Worm (Caenorhabditis elegans) whole organism, late embryonic: Measurements from ENCODE around the gene lec-1.

ENCODE experiments used
- C38D4.7 ChIP-seq: fragments of 200-800 bp; sonication (Bioruptor generic); optimal IDR thresholded peaks from 2 replicates; lab custom pipeline; 2018; ENCODE audit warnings: mild to moderate bottlenecking, missing genetic modification characterization, moderate library complexity, missing compliant biosample characterization
- F13H6.1 ChIP-seq: sonication (generic microtip); optimal IDR thresholded peaks from 2 replicates; lab custom pipeline; 2016; ENCODE audit warnings: missing genetic modification characterization, missing compliant biosample characterization
- K09A11.1 ChIP-seq: sonication (generic microtip); optimal IDR thresholded peaks from 2 replicates; lab custom pipeline; 2017; ENCODE audit warnings: antibody characterized with exemption, mild to moderate bottlenecking, missing genetic modification characterization, missing compliant biosample characterization; ENCODE audit not compliant: insufficient read depth
- T23F11.4 ChIP-seq: fragments of 200-800 bp; sonication (Bioruptor generic); optimal IDR thresholded peaks from 2 replicates; lab custom pipeline; 2018; ENCODE audit warnings: mild to moderate bottlenecking, missing genetic modification characterization, missing compliant biosample characterization
- ahr-1 ChIP-seq: sonication (generic microtip); optimal IDR thresholded peaks from 2 replicates; lab custom pipeline; 2016; ENCODE audit warnings: missing genetic modification characterization, missing compliant biosample characterization
- ceh-14 ChIP-seq: sonication (generic microtip); optimal IDR thresholded peaks from 2 replicates; lab custom pipeline; 2016; ENCODE audit warnings: missing genotype, missing genetic modification characterization, missing compliant biosample characterization
- ceh-18 ChIP-seq: sonication (generic microtip); optimal IDR thresholded peaks from 2 replicates; lab custom pipeline; 2016; ENCODE audit warnings: missing genetic modification characterization, missing compliant biosample characterization
- ceh-31 ChIP-seq: sonication (generic microtip); optimal IDR thresholded peaks from 2 replicates; lab custom pipeline; 2016; ENCODE audit warnings: missing genetic modification characterization, missing compliant biosample characterization
- ceh-34 ChIP-seq: sonication (generic microtip); optimal IDR thresholded peaks from 2 replicates; lab custom pipeline; 2016; ENCODE audit warnings: mild to moderate bottlenecking, missing genetic modification characterization, missing compliant biosample characterization
- ceh-6 ChIP-seq: fragments of 200-800 bp; sonication (Bioruptor generic); optimal IDR thresholded peaks from 2 replicates; lab custom pipeline; 2018; ENCODE audit warnings: mild to moderate bottlenecking, missing genetic modification characterization, missing compliant biosample characterization
- che-1 ChIP-seq: sonication (generic microtip); optimal IDR thresholded peaks from 2 replicates; lab custom pipeline; 2016; ENCODE audit warnings: mild to moderate bottlenecking, missing genetic modification characterization, missing compliant biosample characterization
- dmd-4 ChIP-seq: sonication (generic microtip); optimal IDR thresholded peaks from 2 replicates; lab custom pipeline; 2016; ENCODE audit warnings: borderline replicate concordance, missing genetic modification characterization, missing compliant biosample characterization
- dve-1 ChIP-seq: sonication (generic microtip); optimal IDR thresholded peaks from 2 replicates; lab custom pipeline; 2017; ENCODE audit warnings: antibody characterized with exemption, mild to moderate bottlenecking, missing genetic modification characterization, missing compliant biosample characterization
- elt-2 ChIP-seq: sonication (generic microtip); optimal IDR thresholded peaks from 2 replicates; lab custom pipeline; 2016; ENCODE audit warnings: missing genetic modification reagents, missing genetic modification characterization, missing compliant biosample characterization
- elt-4 ChIP-seq: sonication (generic microtip); optimal IDR thresholded peaks from 2 replicates; lab custom pipeline; 2016; ENCODE audit warnings: missing genetic modification characterization, missing compliant biosample characterization
- eyg-1 ChIP-seq: sonication (generic microtip); optimal IDR thresholded peaks from 2 replicates; lab custom pipeline; 2016; ENCODE audit warnings: missing genotype, missing genetic modification characterization, missing compliant biosample characterization
- fkh-6 ChIP-seq: sonication (generic microtip); optimal IDR thresholded peaks from 2 replicates; lab custom pipeline; 2016; ENCODE audit warnings: missing genetic modification characterization, missing compliant biosample characterization
- gmeb-2 ChIP-seq: sonication (generic microtip); optimal IDR thresholded peaks from 2 replicates; lab custom pipeline; 2016; ENCODE audit warnings: missing genetic modification characterization, inconsistent platforms, missing compliant biosample characterization
- hlh-13 ChIP-seq: fragments of 200-800 bp; sonication (Bioruptor generic); optimal IDR thresholded peaks from 2 replicates; lab custom pipeline; 2018; ENCODE audit warnings: mild to moderate bottlenecking, missing genetic modification characterization, missing compliant biosample characterization
- hlh-15 ChIP-seq: sonication (generic microtip); optimal IDR thresholded peaks from 2 replicates; lab custom pipeline; 2016; ENCODE audit warnings: missing genetic modification characterization, missing compliant biosample characterization
- hlh-30 ChIP-seq: sonication (generic microtip); optimal IDR thresholded peaks from 2 replicates; lab custom pipeline; 2017; ENCODE audit warnings: antibody characterized with exemption, missing genetic modification characterization, missing compliant biosample characterization; ENCODE audit not compliant: insufficient read depth
- hlh-6 ChIP-seq: sonication (generic microtip); optimal IDR thresholded peaks from 2 replicates; lab custom pipeline; 2016; ENCODE audit warnings: missing genotype, missing genetic modification characterization, missing compliant biosample characterization
- lin-11 ChIP-seq: fragments of 200-800 bp; sonication (Bioruptor generic); optimal IDR thresholded peaks from 2 replicates; lab custom pipeline; 2018; ENCODE audit warnings: mild to moderate bottlenecking, missing genetic modification characterization, missing compliant biosample characterization
- nfya-1 ChIP-seq: sonication (generic microtip); optimal IDR thresholded peaks from 2 replicates; lab custom pipeline; 2017; ENCODE audit warnings: missing genetic modification characterization, mild to moderate bottlenecking, missing compliant biosample characterization, antibody characterized with exemption, moderate library complexity
- nhr-11 ChIP-seq: fragments of 150-350 bp; optimal IDR thresholded peaks from 2 replicates; lab custom pipeline; 2014; ENCODE audit warnings: missing biosample characterization, missing genetic modification characterization
- odd-2 ChIP-seq: sonication (generic microtip); optimal IDR thresholded peaks from 2 replicates; lab custom pipeline; 2017; ENCODE audit warnings: antibody characterized with exemption, mild to moderate bottlenecking, missing genetic modification characterization, missing compliant biosample characterization
- pag-3 ChIP-seq: sonication (generic microtip); optimal IDR thresholded peaks from 2 replicates; lab custom pipeline; 2016; ENCODE audit warnings: missing compliant biosample characterization, missing genetic modification characterization, borderline replicate concordance
- pat-9 ChIP-seq: fragments of 200-800 bp; sonication (Bioruptor generic); optimal IDR thresholded peaks from 2 replicates; lab custom pipeline; 2018; ENCODE audit warnings: mild to moderate bottlenecking, missing genetic modification characterization, moderate library complexity, missing compliant biosample characterization
- pha-4 ChIP-seq: fragments of 150-350 bp; optimal IDR thresholded peaks from 2 replicates; lab custom pipeline; 2018; ENCODE audit warnings: missing biosample characterization, missing genetic modification reagents, missing genetic modification characterization
- pqm-1 ChIP-seq: sonication (generic microtip); optimal IDR thresholded peaks from 2 replicates; lab custom pipeline; 2016; ENCODE audit warnings: missing genetic modification characterization, missing compliant biosample characterization
- pros-1 ChIP-seq: fragments of 150-350 bp; optimal IDR thresholded peaks from 2 replicates; lab custom pipeline; 2014; ENCODE audit warnings: missing biosample characterization, missing genetic modification reagents, missing genetic modification characterization
- ref-2 ChIP-seq: sonication (generic microtip); optimal IDR thresholded peaks from 2 replicates; lab custom pipeline; 2016; ENCODE audit warnings: missing genetic modification characterization, missing compliant biosample characterization
- rnt-1 ChIP-seq: sonication (generic microtip); optimal IDR thresholded peaks from 2 replicates; lab custom pipeline; 2016; ENCODE audit warnings: missing genetic modification characterization, missing compliant biosample characterization
- sox-4 ChIP-seq: sonication (generic microtip); optimal IDR thresholded peaks from 2 replicates; lab custom pipeline; 2017; ENCODE audit warnings: mild to moderate bottlenecking, missing genetic modification characterization, inconsistent platforms, missing compliant biosample characterization
- tbx-2 ChIP-seq: sonication (generic microtip); optimal IDR thresholded peaks from 2 replicates; lab custom pipeline; 2016; ENCODE audit warnings: missing genetic modification characterization, missing compliant biosample characterization
- ttx-3 ChIP-seq: sonication (generic microtip); optimal IDR thresholded peaks from 2 replicates; lab custom pipeline; 2016; ENCODE audit warnings: missing genetic modification reagents, missing genetic modification characterization, missing compliant biosample characterization
- unc-42 ChIP-seq: sonication (generic microtip); optimal IDR thresholded peaks from 2 replicates; lab custom pipeline; 2016; ENCODE audit warnings: missing genotype, missing genetic modification characterization, missing compliant biosample characterization
- unc-55 ChIP-seq: sonication (generic microtip); optimal IDR thresholded peaks from 2 replicates; lab custom pipeline; 2017; ENCODE audit warnings: missing biosample characterization, missing genetic modification reagents, missing genetic modification characterization
- unc-86 ChIP-seq: sonication (generic microtip); optimal IDR thresholded peaks from 2 replicates; lab custom pipeline; 2016; ENCODE audit warnings: missing genetic modification characterization, missing compliant biosample characterization

The lec-1 gene

DNA sequence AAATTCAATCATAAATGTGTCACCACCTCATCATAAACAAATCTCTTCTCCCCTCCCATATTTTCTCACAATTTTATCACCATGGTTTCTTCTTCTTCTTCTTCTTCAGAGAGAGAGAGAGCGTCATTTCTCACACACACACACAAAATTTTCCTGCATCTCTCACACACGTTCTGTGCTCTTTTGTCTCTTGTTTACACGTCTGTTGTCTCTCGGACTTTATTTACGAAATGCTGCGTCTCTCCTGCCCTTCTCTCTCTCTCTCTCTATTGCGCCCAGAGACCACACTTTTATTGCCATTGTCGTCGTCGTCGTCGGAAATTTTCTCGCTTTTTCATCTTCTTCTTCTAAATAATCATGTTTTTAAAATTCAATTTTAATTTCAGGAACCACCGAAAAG, at the start of gene lec-1:
TSS of gene lec-1 (plus strand) at position 387 of the 400 bp plus-strand sequence.
- TF ChIP-seq ahr-1 (tag; lab: Kevin White, UChicago) (no peak), dmd-4 (tag; lab: Kevin White, UChicago) (peak; percentile 36), tbx-2 (tag; lab: Kevin White, UChicago) (peak; percentile 68), odd-2 (tag; lab: Kevin White, UChicago) (no peak), rnt-1 (tag; lab: Kevin White, UChicago) (peak; percentile 29), ceh-18 (tag; lab: Kevin White, UChicago) (peak; percentile 42), ceh-6 (GFP tag; lab: Kevin White, UChicago) (no peak), pros-1 (tag; lab: Kevin White, UChicago) (no peak), elt-2 (tag; lab: Kevin White, UChicago) (no peak), ceh-34 (peak; percentile 18), ceh-31 (tag; lab: Kevin White, UChicago) (peak; percentile 52), unc-55 (peak; percentile 49), nfya-1 (tag; lab: Kevin White, UChicago) (peak; percentile 69), dve-1 (tag; lab: Kevin White, UChicago) (peak; percentile 62), unc-42 (tag; lab: Kevin White, UChicago) (peak; percentile 61), ceh-14 (peak; percentile 31)

DNA sequence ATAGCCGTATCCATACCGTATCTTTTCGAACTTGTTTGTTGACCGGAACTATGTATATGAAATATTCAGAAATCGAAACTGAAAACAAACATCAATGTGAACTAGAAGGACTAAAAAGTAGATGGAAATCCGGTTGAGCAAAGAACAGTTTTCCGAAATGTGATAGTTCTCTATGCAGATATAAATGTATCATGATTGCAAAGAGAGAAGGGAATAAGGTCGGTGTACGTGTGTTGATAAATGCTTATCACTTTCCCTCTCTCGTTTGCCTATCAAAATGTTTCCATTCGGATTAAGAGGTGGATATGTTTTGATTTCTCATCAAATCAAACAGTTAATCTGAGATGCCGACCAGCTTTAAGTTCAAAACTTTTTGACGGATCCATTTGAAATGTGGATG, 47.1 kb upstream of the lec-1 start:
- TF ChIP-seq nhr-11 (tag; lab: Kevin White, UChicago) (no peak), T23F11.4 (GFP tag; lab: Kevin White, UChicago) (no peak), ahr-1 (tag; lab: Kevin White, UChicago) (no peak), odd-2 (tag; lab: Kevin White, UChicago) (no peak), gmeb-2 (tag; lab: Kevin White, UChicago) (no peak), hlh-6 (no peak), ceh-14 (no peak), dmd-4 (tag; lab: Kevin White, UChicago) (no peak), pha-4 (tag; lab: Kevin White, UChicago) (no peak), hlh-15 (tag; lab: Kevin White, UChicago) (no peak), elt-2 (tag; lab: Kevin White, UChicago) (no peak), ttx-3 (tag; lab: Kevin White, UChicago) (no peak), ceh-6 (GFP tag; lab: Kevin White, UChicago) (no peak), unc-86 (tag; lab: Kevin White, UChicago) (no peak), ref-2 (tag; lab: Kevin White, UChicago) (no peak), C38D4.7 (GFP tag; lab: Kevin White, UChicago) (no peak), pqm-1 (tag; lab: Kevin White, UChicago) (no peak), hlh-30 (tag; lab: Kevin White, UChicago) (no peak)
- TF ChIP-seq, all 69 proteins: peak for 0

DNA sequence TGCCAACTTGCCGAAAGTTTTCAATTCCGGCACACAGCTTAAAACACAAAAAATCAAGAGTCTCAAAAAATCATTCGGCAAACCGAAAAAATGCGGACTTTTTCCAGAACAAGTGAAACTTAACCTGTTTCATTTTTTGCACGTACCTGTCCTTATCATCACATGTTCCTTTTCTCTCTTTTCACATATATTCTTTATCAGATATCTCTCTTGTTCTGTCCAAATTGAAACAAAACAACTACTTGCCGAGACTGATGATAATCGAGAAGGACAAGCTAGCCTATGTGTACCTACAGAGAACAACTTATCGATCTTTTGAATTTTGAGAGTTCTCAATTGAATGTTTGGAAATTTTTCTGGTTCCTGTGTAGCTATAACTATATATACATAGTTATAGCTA, 45.4 kb upstream of the lec-1 start:
- no peak for TF ChIP-seq fkh-6 (tag; lab: Kevin White, UChicago)
- no peak for TF ChIP-seq eyg-1 (tag; lab: Kevin White, UChicago)
- no peak for TF ChIP-seq che-1 (tag; lab: Kevin White, UChicago)
- TF ChIP-seq F13H6.1 (tag; lab: Kevin White, UChicago): no peak
- no peak for TF ChIP-seq pag-3 (tag; lab: Kevin White, UChicago)
- no peak for TF ChIP-seq sox-4 (tag; lab: Kevin White, UChicago)
- no peak for TF ChIP-seq C38D4.7 (GFP tag; lab: Kevin White, UChicago)
- TF ChIP-seq tbx-2 (tag; lab: Kevin White, UChicago): no peak
- TF ChIP-seq, all 69 proteins: peak for 0

DNA sequence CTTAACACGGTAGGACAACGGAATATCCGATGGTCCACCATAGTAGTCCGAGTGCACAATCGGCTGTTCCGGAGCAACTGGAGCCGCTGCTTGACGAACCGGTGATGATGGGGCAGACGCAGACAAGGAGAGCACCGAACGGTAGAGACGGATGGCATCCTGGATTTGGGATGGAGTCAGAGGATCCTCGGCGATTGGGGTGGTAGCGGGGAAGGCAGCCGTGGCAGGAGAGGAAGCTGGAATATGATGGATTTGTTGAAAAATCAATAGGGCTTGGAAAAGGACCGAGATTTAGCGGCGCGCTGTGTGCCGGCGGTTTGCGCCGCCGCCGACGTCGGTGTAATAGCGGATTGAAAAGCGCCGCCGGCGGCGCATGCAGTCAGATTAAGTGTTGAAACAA, 42.9 kb upstream of the lec-1 start:
- TF ChIP-seq lin-11 (no peak), pat-9 (tag; lab: Kevin White, UChicago) (no peak), elt-4 (tag; lab: Kevin White, UChicago) (peak; percentile 64), K09A11.1 (tag; lab: Kevin White, UChicago) (no peak), C38D4.7 (GFP tag; lab: Kevin White, UChicago) (no peak), hlh-13 (GFP tag; lab: Kevin White, UChicago) (no peak)
